Worm (Caenorhabditis elegans) whole organism, L4 larva: ENCODE results near the gene lbp-7.
A peak's percentile ranks its signal among the peaks of the same experiment; 100 is the strongest.

ENCODE experiments used
- F26F4.8 ChIP-seq: fragments of 200-800 bp; sonication (Bioruptor generic); conservative IDR thresholded peaks from 2 replicates; pipeline ENCODE4 v1.3.6; 2022; ENCODE audit warnings: missing genetic modification characterization, missing compliant biosample characterization
- R02D3.7 ChIP-seq: fragments of 150-350 bp; sonication (generic microtip); optimal IDR thresholded peaks from 3 replicates; lab custom pipeline; 2014; ENCODE audit warnings: missing biosample characterization, missing genetic modification characterization
- Y48G9A.11 ChIP-seq: fragments of 200-800 bp; sonication (Bioruptor generic); IDR thresholded peaks from 2 replicates; pipeline ENCODE4 v1.3.6; 2022; ENCODE audit warnings: missing genetic modification reagents, missing genetic modification characterization, missing compliant biosample characterization
- ZK337.2 ChIP-seq: fragments of 200-800 bp; sonication (Bioruptor generic); IDR thresholded peaks from 2 replicates; pipeline ENCODE4 v1.3.6; 2022; ENCODE audit warnings: missing genetic modification reagents, missing genetic modification characterization, missing compliant biosample characterization
- ZK546.5 ChIP-seq, 2 experiments: sonication (generic microtip); optimal IDR thresholded peaks; 2 replicates each; lab custom pipeline; 2017; ENCODE audit warnings: missing biosample characterization in 2 of 2, missing genetic modification characterization in 2 of 2
- aly-2 ChIP-seq: sonication (generic microtip); optimal IDR thresholded peaks from 2 replicates; lab custom pipeline; 2018; ENCODE audit warnings: missing biosample characterization, missing genetic modification characterization
- arid-1 ChIP-seq: fragments of 200-800 bp; sonication (Bioruptor generic); conservative IDR thresholded peaks from 2 replicates; pipeline ENCODE4 v1.3.6; 2022; ENCODE audit warnings: missing genetic modification reagents, missing genetic modification characterization, missing compliant biosample characterization
- attf-4 ChIP-seq: sonication (generic microtip); optimal IDR thresholded peaks from 3 replicates; lab custom pipeline; 2017; ENCODE audit warnings: missing biosample characterization, missing genetic modification characterization
- ceh-20 ChIP-seq: fragments of 200-800 bp; sonication (Bioruptor generic); IDR thresholded peaks from 2 replicates; pipeline ENCODE4 v1.3.6; 2022; ENCODE audit warnings: missing genetic modification reagents, missing genetic modification characterization, missing compliant biosample characterization
- ces-1 ChIP-seq: fragments of 150-350 bp; sonication (generic microtip); optimal IDR thresholded peaks from 4 replicates; lab custom pipeline; 2014; ENCODE audit warnings: missing biosample characterization, missing genetic modification reagents, missing genetic modification characterization
- daf-16 ChIP-seq, 3 experiments: sonication (generic microtip); optimal IDR thresholded peaks; 2 replicates each; lab custom pipeline; 2016 to 2017; ENCODE audit warnings: missing genetic modification characterization in 3 of 3, missing genetic modification reagents in 3 of 3, mild to moderate bottlenecking in 2 of 3, missing compliant biosample characterization in 2 of 3, missing biosample characterization in 1 of 3, moderate library complexity in 1 of 3
- daf-19 ChIP-seq: fragments of 200-800 bp; sonication (Bioruptor generic); conservative IDR thresholded peaks from 2 replicates; pipeline ENCODE4 v1.3.6; 2022; ENCODE audit warnings: missing genetic modification characterization, missing compliant biosample characterization
- daf-8 ChIP-seq: fragments of 200-800 bp; sonication (Bioruptor generic); IDR thresholded peaks from 2 replicates; pipeline ENCODE4 v1.3.6; 2022; ENCODE audit warnings: missing genetic modification characterization, missing compliant biosample characterization
- dmd-6 ChIP-seq: fragments of 200-800 bp; sonication (Bioruptor generic); IDR thresholded peaks from 2 replicates; pipeline ENCODE4 v1.3.6; 2022; ENCODE audit warnings: missing genetic modification reagents, missing genetic modification characterization, missing compliant biosample characterization
- dpl-1 ChIP-seq: fragments of 150-350 bp; optimal IDR thresholded peaks from 2 replicates; lab custom pipeline; 2014; ENCODE audit warnings: missing biosample characterization, missing genetic modification reagents, missing genetic modification characterization
- dve-1 ChIP-seq: sonication (generic microtip); optimal IDR thresholded peaks from 2 replicates; lab custom pipeline; 2017; ENCODE audit warnings: antibody characterized with exemption, mild to moderate bottlenecking, missing genetic modification characterization, missing compliant biosample characterization; ENCODE audit not compliant: insufficient read depth
- fos-1 ChIP-seq: fragments of 150-350 bp; optimal IDR thresholded peaks from 2 replicates; lab custom pipeline; 2014; ENCODE audit warnings: missing biosample characterization, missing genetic modification characterization
- hlh-11 ChIP-seq: fragments of 200-800 bp; sonication (Bioruptor generic); optimal IDR thresholded peaks from 2 replicates; lab custom pipeline; 2018; ENCODE audit warnings: mild to moderate bottlenecking, missing genetic modification characterization, missing compliant biosample characterization
- lin-13 ChIP-seq: fragments of 150-350 bp; optimal IDR thresholded peaks from 2 replicates; lab custom pipeline; 2014; ENCODE audit warnings: missing biosample characterization, missing genetic modification reagents, missing genetic modification characterization
- lin-29 ChIP-seq: fragments of 200-800 bp; sonication (Bioruptor generic); IDR thresholded peaks from 2 replicates; pipeline ENCODE4 v1.3.6; 2022; ENCODE audit warnings: missing genetic modification reagents, missing genetic modification characterization, missing compliant biosample characterization
- lsy-2 ChIP-seq, 2 experiments: fragments of 150-350 bp in 1 of 2; sonication (generic microtip) in 1 of 2; optimal IDR thresholded peaks; 2 replicates each; lab custom pipeline; 2014 to 2017; ENCODE audit warnings: missing biosample characterization in 2 of 2, missing genetic modification characterization in 2 of 2
- madf-5 ChIP-seq, 2 experiments: fragments of 200-800 bp; sonication (Bioruptor generic); IDR thresholded peaks; 2 replicates each; pipeline ENCODE4 v1.3.6; 2022; ENCODE audit warnings: missing compliant biosample characterization in 2 of 2, missing genetic modification characterization in 2 of 2
- madf-9 ChIP-seq: fragments of 200-800 bp; sonication (Bioruptor generic); conservative IDR thresholded peaks from 2 replicates; pipeline ENCODE4 v1.3.6; 2022; ENCODE audit warnings: missing genetic modification reagents, missing genetic modification characterization, missing compliant biosample characterization
- mdl-1 ChIP-seq, 2 experiments: fragments of 150-350 bp in 1 of 2; sonication (generic microtip) in 1 of 2; optimal IDR thresholded peaks; 2 replicates each; lab custom pipeline; 2014 to 2017; ENCODE audit warnings: missing biosample characterization in 2 of 2, missing genetic modification characterization in 2 of 2
- mep-1 ChIP-seq: fragments of 150-350 bp; sonication (generic microtip); optimal IDR thresholded peaks from 3 replicates; lab custom pipeline; 2014; ENCODE audit warnings: missing biosample characterization, missing genetic modification characterization
- mes-2 ChIP-seq: sonication (generic microtip); optimal IDR thresholded peaks from 2 replicates; lab custom pipeline; 2016; ENCODE audit warnings: missing genotype, mild to moderate bottlenecking, missing genetic modification characterization, missing compliant biosample characterization; ENCODE audit not compliant: poor library complexity, severe bottlenecking
- mxl-2 ChIP-seq: fragments of 200-800 bp; sonication (Bioruptor generic); conservative IDR thresholded peaks from 2 replicates; pipeline ENCODE4 v1.3.6; 2022; ENCODE audit warnings: missing genetic modification reagents, missing genetic modification characterization, missing compliant biosample characterization
- nhr-10 ChIP-seq: fragments of 150-350 bp; optimal IDR thresholded peaks from 2 replicates; lab custom pipeline; 2014; ENCODE audit warnings: missing biosample characterization, missing genetic modification characterization
- nhr-11 ChIP-seq: fragments of 150-350 bp; optimal IDR thresholded peaks from 2 replicates; lab custom pipeline; 2014; ENCODE audit warnings: missing biosample characterization, missing genetic modification characterization
- nhr-111 ChIP-seq: fragments of 200-800 bp; sonication (Bioruptor generic); optimal IDR thresholded peaks from 2 replicates; lab custom pipeline; 2018; ENCODE audit warnings: mild to moderate bottlenecking, missing genetic modification characterization, missing compliant biosample characterization
- nhr-28 ChIP-seq: fragments of 150-350 bp; optimal IDR thresholded peaks from 2 replicates; lab custom pipeline; 2014; ENCODE audit warnings: missing biosample characterization, missing genetic modification characterization
- nhr-48 ChIP-seq: sonication (generic microtip); optimal IDR thresholded peaks from 2 replicates; lab custom pipeline; 2016; ENCODE audit warnings: mild to moderate bottlenecking, missing genetic modification characterization, missing compliant biosample characterization
- nhr-6 ChIP-seq: fragments of 150-350 bp; optimal IDR thresholded peaks from 2 replicates; lab custom pipeline; 2014; ENCODE audit warnings: missing biosample characterization, missing genetic modification characterization
- nhr-77 ChIP-seq: fragments of 150-350 bp; optimal IDR thresholded peaks from 2 replicates; lab custom pipeline; 2014; ENCODE audit warnings: missing biosample characterization, missing genetic modification characterization
- pha-4 ChIP-seq, 2 experiments: fragments of 150-350 bp in 1 of 2; fragments of 200-800 bp in 1 of 2; sonication (Bioruptor generic) in 1 of 2; IDR thresholded peaks in 1 of 2; optimal IDR thresholded peaks in 1 of 2; 2 replicates each; pipeline versions ENCODE4 v1.3.6 to Lab custom; 2014 to 2022; ENCODE audit warnings: missing genetic modification characterization in 2 of 2, missing genetic modification reagents in 2 of 2, missing biosample characterization in 1 of 2, missing compliant biosample characterization in 1 of 2
- pqm-1 ChIP-seq: sonication (generic microtip); optimal IDR thresholded peaks from 2 replicates; lab custom pipeline; 2017; ENCODE audit warnings: missing biosample characterization, missing genetic modification characterization
- sdz-12 ChIP-seq: fragments of 200-800 bp; sonication (Bioruptor generic); optimal IDR thresholded peaks from 2 replicates; lab custom pipeline; 2018; ENCODE audit warnings: mild to moderate bottlenecking, missing genetic modification characterization, missing compliant biosample characterization
- set-16 ChIP-seq: fragments of 200-800 bp; sonication (Bioruptor generic); IDR thresholded peaks from 2 replicates; pipeline ENCODE4 v1.3.6; 2022; ENCODE audit warnings: missing genetic modification reagents, missing genetic modification characterization, missing compliant biosample characterization
- skn-1 ChIP-seq: fragments of 150-350 bp; optimal IDR thresholded peaks from 2 replicates; lab custom pipeline; 2014; ENCODE audit warnings: missing biosample characterization, missing genetic modification characterization
- snpc-1.2 ChIP-seq: fragments of 200-800 bp; sonication (Bioruptor generic); IDR thresholded peaks from 2 replicates; pipeline ENCODE4 v1.3.6; 2022; ENCODE audit warnings: missing genetic modification reagents, missing genetic modification characterization, missing compliant biosample characterization
- snpc-4 ChIP-seq: fragments of 150-350 bp; optimal IDR thresholded peaks from 2 replicates; lab custom pipeline; 2014; ENCODE audit warnings: missing biosample characterization, missing genetic modification characterization
- spr-1 ChIP-seq: sonication (generic microtip); optimal IDR thresholded peaks from 2 replicates; lab custom pipeline; 2016; ENCODE audit warnings: mild to moderate bottlenecking, missing genetic modification characterization, missing compliant biosample characterization
- spr-3 ChIP-seq: fragments of 200-800 bp; sonication (Bioruptor generic); optimal IDR thresholded peaks from 2 replicates; lab custom pipeline; 2018; ENCODE audit warnings: mild to moderate bottlenecking, missing genetic modification characterization, missing compliant biosample characterization
- tra-1 ChIP-seq: fragments of 200-800 bp; sonication (Bioruptor generic); IDR thresholded peaks from 2 replicates; pipeline ENCODE4 v1.3.6; 2022; ENCODE audit warnings: missing genetic modification reagents, missing genetic modification characterization, missing compliant biosample characterization
- unc-62 ChIP-seq, 3 experiments: fragments of 150-350 bp in 1 of 3; sonication (generic microtip); optimal IDR thresholded peaks in 2 of 3; peaks in 1 of 3; 1 replicate in 1 of 3; 2 replicates in 2 of 3; lab custom pipeline; 2014 to 2017; ENCODE audit warnings: missing biosample characterization in 3 of 3, missing genetic modification characterization in 3 of 3, missing genetic modification reagents in 3 of 3, missing genotype in 1 of 3
- zfp-3 ChIP-seq: fragments of 200-800 bp; sonication (Bioruptor generic); conservative IDR thresholded peaks from 2 replicates; pipeline ENCODE4 v1.3.6; 2022; ENCODE audit warnings: missing genetic modification reagents, missing genetic modification characterization, missing compliant biosample characterization
- zip-2 ChIP-seq: fragments of 150-350 bp; optimal IDR thresholded peaks from 2 replicates; lab custom pipeline; 2014; ENCODE audit warnings: missing biosample characterization, missing genetic modification characterization

Gene lbp-7

ce11 chrV:13892457-13893375, 13.4 kb downstream of the lbp-7 start, which contains the start of gene sptl-3 (continued):
- TF ChIP-seq dpl-1 (no peak), mxl-2 (GFP tag; lab: Robert Waterston, UW) (no peak), nhr-77 (tag; lab: Kevin White, UChicago) (no peak), pha-4 (GFP tag; IDR thresholded peaks at IDR 0.05; lab: Robert Waterston, UW) (no peak), pha-4 (tag; optimal IDR thresholded peaks at IDR 0.05; lab: Kevin White, UChicago) (no peak), spr-3 (GFP tag; lab: Kevin White, UChicago) (no peak), pqm-1 (tag; lab: Kevin White, UChicago) (peak; percentile 87), daf-16 (GFP tag; optimal IDR thresholded peaks at IDR 0.05; lab: Kevin White, UChicago) (no peak), daf-16 (tag; optimal IDR thresholded peaks at IDR 0.05; lab: Kevin White, UChicago) (peak; percentile 72), dmd-6 (GFP tag; lab: Robert Waterston, UW) (peak; percentile 73), attf-4 (tag; lab: Kevin White, UChicago) (no peak), ZK546.5 (tag; optimal IDR thresholded peaks at IDR 0.05; lab: Kevin White, UChicago) (no peak), nhr-28 (tag; lab: Kevin White, UChicago) (peak; percentile 93), fos-1 (no peak), mep-1 (tag; lab: Kevin White, UChicago) (peak; percentile 39), F26F4.8 (GFP tag; lab: Robert Waterston, UW) (no peak), zfp-3 (GFP tag; lab: Robert Waterston, UW) (no peak), lin-29 (GFP tag; lab: Robert Waterston, UW) (no peak), mes-2 (no peak), ces-1 (GFP tag; lab: Kevin White, UChicago) (no peak), daf-8 (GFP tag; lab: Robert Waterston, UW) (no peak), nhr-6 (tag; lab: Kevin White, UChicago) (peak; percentile 19), sdz-12 (no peak), set-16 (GFP tag; lab: Robert Waterston, UW) (no peak), zip-2 (tag; lab: Kevin White, UChicago) (no peak), tra-1 (GFP tag; lab: Robert Waterston, UW) (no peak; the same call in 1 of the 2 replicates), Y48G9A.11 (GFP tag; lab: Robert Waterston, UW) (no peak), snpc-4 (tag; lab: Kevin White, UChicago) (no peak), lsy-2 (tag; optimal IDR thresholded peaks at IDR 0.05; lab: Kevin White, UChicago) (peak in 1 of 2 experiments; percentile 34), R02D3.7 (tag; lab: Kevin White, UChicago) (no peak), daf-19 (no peak), snpc-1.2 (no peak), ZK337.2 (GFP tag; lab: Robert Waterston, UW) (no peak), unc-62 (GFP tag; optimal IDR thresholded peaks at IDR 0.05 in 1 of 2; lab: Kevin White, UChicago) (peak in 1 of 2 experiments; percentile 11), unc-62 (tag; optimal IDR thresholded peaks at IDR 0.05; lab: Kevin White, UChicago) (peak; percentile 13), nhr-11 (tag; lab: Kevin White, UChicago) (peak; percentile 60), nhr-48 (tag; lab: Kevin White, UChicago) (peak; percentile 59), madf-9 (GFP tag; lab: Robert Waterston, UW) (no peak), nhr-111 (GFP tag; lab: Kevin White, UChicago) (no peak), ceh-20 (GFP tag; lab: Robert Waterston, UW) (no peak), spr-1 (no peak), dve-1 (tag; lab: Kevin White, UChicago) (peak; percentile 77), mdl-1 (tag; optimal IDR thresholded peaks at IDR 0.05; lab: Kevin White, UChicago) (peak in 1 of 2 experiments; percentile 84), nhr-10 (tag; lab: Kevin White, UChicago) (peak; percentile 63), hlh-11 (tag; lab: Kevin White, UChicago) (peak; percentile 84), arid-1 (GFP tag; lab: Robert Waterston, UW) (no peak), skn-1 (no peak), madf-5 (GFP tag; IDR thresholded peaks at IDR 0.05; lab: Robert Waterston, UW) (no peak), aly-2 (tag; lab: Kevin White, UChicago) (no peak), lin-13 (GFP tag; lab: Kevin White, UChicago) (no peak)
